Fruit fly (Drosophila melanogaster): ENCODE data around the gene CG7251.

Gene CG7251

DNA sequence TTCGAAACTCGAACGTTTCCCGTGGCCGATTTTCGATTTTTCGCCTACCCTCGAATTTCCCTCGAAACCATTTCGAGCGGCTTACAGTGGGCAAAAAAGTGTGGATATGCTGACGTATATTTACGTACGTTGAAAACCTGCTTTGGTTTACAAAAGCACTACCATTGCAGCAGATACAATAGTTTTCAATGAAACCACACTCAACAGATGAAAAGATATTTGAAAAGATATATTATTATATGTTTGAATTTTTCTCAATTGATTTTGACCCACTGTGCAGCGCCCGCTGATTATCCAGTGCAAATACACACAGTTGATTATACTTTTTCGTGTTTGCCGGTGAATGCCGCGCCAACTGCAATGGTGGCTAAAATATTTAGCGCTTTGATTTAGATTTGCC is 21.9 kb upstream of the CG7251 start (continued):
- TF ChIP-seq lilli (GFP tag; optimal IDR thresholded peaks at IDR 0.05) (peak; percentile 9), lov (optimal IDR thresholded peaks at IDR 0.05) (no peak), lov (GFP tag; IDR thresholded peaks at IDR 0.05) (no peak), fd102C (GFP tag; optimal IDR thresholded peaks at IDR 0.05) (peak; percentile 20), Lpt (GFP tag; optimal IDR thresholded peaks at IDR 0.05) (no peak), croc (GFP tag; conservative IDR thresholded peaks at IDR 0.05) (0 out of 3 replicates have a peak, but pooled peaks have one; percentile 15), CG18764 (GFP tag; optimal IDR thresholded peaks at IDR 0.05) (no peak), Dbx (GFP tag; IDR thresholded peaks at IDR 0.05) (no peak), Optix (GFP tag; IDR thresholded peaks at IDR 0.05) (peak; percentile 39; the same call in 1 of the 3 replicates), CG2120 (GFP tag; optimal IDR thresholded peaks at IDR 0.05) (no peak), kay (GFP tag; optimal IDR thresholded peaks at IDR 0.05) (no peak), Rx (GFP tag; IDR thresholded peaks at IDR 0.05) (peak; percentile 31; the same call in 1 of the 2 replicates), CG2712 (tag; optimal IDR thresholded peaks at IDR 0.05) (no peak), sens (GFP tag) (peak; percentile 79), zfh1 (GFP tag; IDR thresholded peaks at IDR 0.05) (peak; percentile 58; the same call in 1 of the 3 replicates), disco-r (GFP tag; optimal IDR thresholded peaks at IDR 0.05) (no peak), CG3847 (GFP tag; IDR thresholded peaks at IDR 0.05) (no peak), salm (tag; optimal IDR thresholded peaks at IDR 0.05) (no peak), stc (GFP tag; IDR thresholded peaks at IDR 0.05) (no peak), sc (optimal IDR thresholded peaks at IDR 0.05) (no peak), sc (GFP tag; optimal IDR thresholded peaks at IDR 0.05) (peak; percentile 13), org-1 (GFP tag; optimal IDR thresholded peaks at IDR 0.05) (peak; percentile 18), jing (GFP tag; optimal IDR thresholded peaks at IDR 0.05) (peak; percentile 6), CG1024 (GFP tag; IDR thresholded peaks at IDR 0.05) (no peak), CG4820 (GFP tag; optimal IDR thresholded peaks at IDR 0.05) (peak; percentile 25), ken (GFP tag; IDR thresholded peaks at IDR 0.05) (0 out of 3 replicates have a peak, but pooled peaks have one; percentile 32), Max (GFP tag; optimal IDR thresholded peaks at IDR 0.05) (no peak), shn (GFP tag; optimal IDR thresholded peaks at IDR 0.05) (no peak), dpn (GFP tag; optimal IDR thresholded peaks at IDR 0.05) (peak in 1 of 2 experiments; percentile 35), CG8359 (GFP tag; optimal IDR thresholded peaks at IDR 0.05; ENCODE audit: borderline replicate concordance) (peak; percentile 54), CG3838 (GFP tag; optimal IDR thresholded peaks at IDR 0.05) (no peak), CG30403 (GFP tag; optimal IDR thresholded peaks at IDR 0.05) (peak; percentile 35), CG14441 (GFP tag; IDR thresholded peaks at IDR 0.05) (peak; percentile 15; the same call in 1 of the 2 replicates), en (GFP tag; optimal IDR thresholded peaks at IDR 0.05) (no peak), otp (GFP tag; IDR thresholded peaks at IDR 0.05) (no peak), al (GFP tag; IDR thresholded peaks at IDR 0.05) (no peak), CG15073 (GFP tag; optimal IDR thresholded peaks at IDR 0.05) (no peak), Camta (GFP tag; optimal IDR thresholded peaks at IDR 0.05) (no peak), CG11398 (GFP tag; optimal IDR thresholded peaks at IDR 0.05) (no peak), chif (GFP tag; optimal IDR thresholded peaks at IDR 0.05) (peak in 1 of 2 experiments; percentile 21), CG32772 (GFP tag; IDR thresholded peaks at IDR 0.05) (peak; percentile 33; the same call in 1 of the 2 replicates), Abd-B (GFP tag; optimal IDR thresholded peaks at IDR 0.05) (peak; percentile 9), Hsf (GFP tag; optimal IDR thresholded peaks at IDR 0.05) (peak; percentile 22), ttk (GFP tag; IDR thresholded peaks at IDR 0.05) (0 out of 2 replicates have a peak, but pooled peaks have one; percentile 20), CG5180 (GFP tag; optimal IDR thresholded peaks at IDR 0.05) (no peak), Sox102F (GFP tag; optimal IDR thresholded peaks at IDR 0.05) (peak; percentile 53), luna (GFP tag; optimal IDR thresholded peaks at IDR 0.05) (no peak), CG11247 (GFP tag; IDR thresholded peaks at IDR 0.05) (no peak)
